Fruit fly (Drosophila melanogaster) whole organism, pupa: ENCODE data around the gene Argk1.

Source experiments
- CG13204 ChIP-seq: fragments of 200-800 bp; sonication (Bioruptor generic); optimal IDR thresholded peaks from 2 replicates; lab custom pipeline; 2018; ENCODE audit warnings: missing biosample characterization, mild to moderate bottlenecking, missing genetic modification characterization, moderate library complexity
- CG14655 ChIP-seq: fragments of 200-800 bp; sonication (Bioruptor generic); optimal IDR thresholded peaks from 3 replicates; lab custom pipeline; 2017; ENCODE audit warnings: mild to moderate bottlenecking, missing biosample characterization, missing genetic modification reagents, missing genetic modification characterization
- CG4496 ChIP-seq: fragments of 200-800 bp; sonication (Bioruptor generic); IDR thresholded peaks from 3 replicates; pipeline ENCODE4 v1.3.6; 2022; ENCODE audit warnings: missing biosample characterization, missing genetic modification characterization
- D1 ChIP-seq: fragments of 200-800 bp; sonication (Bioruptor generic); optimal IDR thresholded peaks from 2 replicates; lab custom pipeline; 2018; ENCODE audit warnings: missing biosample characterization, mild to moderate bottlenecking, missing genetic modification characterization, moderate library complexity
- Ets98B ChIP-seq: fragments of 200-800 bp; sonication (Bioruptor generic); IDR thresholded peaks from 2 replicates; pipeline ENCODE4 v1.3.6; 2022; ENCODE audit warnings: missing biosample characterization, missing genetic modification characterization
- Pif1A ChIP-seq: fragments of 200-800 bp; sonication (Bioruptor generic); optimal IDR thresholded peaks from 3 replicates; lab custom pipeline; 2016; ENCODE audit warnings: missing biosample characterization, missing genetic modification characterization

dm6 chr3L:9054239-9054638 is 11.6 kb downstream of the Argk1 start:
- TF ChIP-seq CG4496 (no peak), Ets98B (GFP tag; lab: Robert Waterston, UW) (no peak), D1 (tag; lab: Kevin White, UChicago) (no peak), CG14655 (GFP tag; lab: Kevin White, UChicago) (no peak), Pif1A (no peak), CG13204 (no peak)
